Worm (Caenorhabditis elegans) whole organism, L1 larva: ENCODE data around the gene srxa-7.

Source experiments
- C16A3.4 ChIP-seq: fragments of 150-350 bp; optimal IDR thresholded peaks from 2 replicates; lab custom pipeline; 2014; ENCODE audit warnings: missing biosample characterization, missing genetic modification characterization
- F16B12.6 ChIP-seq: fragments of 150-350 bp; optimal IDR thresholded peaks from 2 replicates; lab custom pipeline; 2014; ENCODE audit warnings: missing biosample characterization, missing genetic modification characterization
- Y116A8C.19 ChIP-seq: sonication (generic microtip); optimal IDR thresholded peaks from 2 replicates; lab custom pipeline; 2016; ENCODE audit warnings: missing compliant biosample characterization, missing genetic modification characterization, borderline replicate concordance
- alr-1 ChIP-seq: fragments of 200-800 bp; sonication (Bioruptor generic); optimal IDR thresholded peaks from 2 replicates; lab custom pipeline; 2018; ENCODE audit warnings: borderline replicate concordance, mild to moderate bottlenecking, missing genetic modification characterization, missing compliant biosample characterization
- ama-1 ChIP-seq: fragments of 150-350 bp; optimal IDR thresholded peaks from 2 replicates; lab custom pipeline; 2014
- ceh-8 ChIP-seq: fragments of 200-800 bp; sonication (Bioruptor generic); optimal IDR thresholded peaks from 2 replicates; lab custom pipeline; 2018; ENCODE audit warnings: mild to moderate bottlenecking, missing genetic modification characterization, moderate library complexity, missing compliant biosample characterization
- ceh-88 ChIP-seq: fragments of 200-800 bp; sonication (Bioruptor generic); IDR thresholded peaks from 2 replicates; pipeline ENCODE4 v1.3.6; 2022; ENCODE audit warnings: missing genetic modification characterization, missing compliant biosample characterization
- ces-1 ChIP-seq: fragments of 150-350 bp; optimal IDR thresholded peaks from 2 replicates; lab custom pipeline; 2014; ENCODE audit warnings: missing biosample characterization, missing genetic modification reagents, missing genetic modification characterization
- efl-1 ChIP-seq, 4 experiments: fragments of 150-350 bp; optimal IDR thresholded peaks in 3 of 4; peaks in 1 of 4; 1 replicate in 1 of 4; 2 replicates in 3 of 4; lab custom pipeline; 2014; ENCODE audit warnings: missing biosample characterization in 2 of 4, missing genetic modification characterization in 2 of 4, missing genetic modification reagents in 2 of 4
- elt-3 ChIP-seq, 6 experiments: fragments of 150-350 bp in 1 of 6; sonication (generic microtip); optimal IDR thresholded peaks; 2 replicates each; lab custom pipeline; 2017 to 2018; ENCODE audit warnings: missing biosample characterization in 6 of 6, missing genetic modification characterization in 6 of 6, inconsistent platforms in 1 of 6
- ets-5 ChIP-seq: fragments of 200-800 bp; sonication (Bioruptor generic); IDR thresholded peaks from 2 replicates; pipeline ENCODE4 v1.3.6; 2022; ENCODE audit warnings: missing genetic modification characterization, missing compliant biosample characterization
- fkh-10 ChIP-seq: sonication (generic microtip); optimal IDR thresholded peaks from 2 replicates; lab custom pipeline; 2017; ENCODE audit warnings: missing biosample characterization, missing genetic modification reagents, missing genetic modification characterization
- fkh-4 ChIP-seq: sonication (generic microtip); optimal IDR thresholded peaks from 2 replicates; lab custom pipeline; 2016; ENCODE audit warnings: missing compliant biosample characterization, missing genetic modification characterization, borderline replicate concordance
- fos-1 ChIP-seq: fragments of 150-350 bp; optimal IDR thresholded peaks from 2 replicates; lab custom pipeline; 2014; ENCODE audit warnings: missing biosample characterization, missing genetic modification characterization
- grh-1 ChIP-seq: fragments of 200-800 bp; sonication (Bioruptor generic); IDR thresholded peaks from 2 replicates; pipeline ENCODE4 v1.3.6; 2022; ENCODE audit warnings: missing genetic modification reagents, missing genetic modification characterization, missing compliant biosample characterization
- hlh-4 ChIP-seq: sonication (generic microtip); optimal IDR thresholded peaks from 2 replicates; lab custom pipeline; 2016; ENCODE audit warnings: mild to moderate bottlenecking, missing genetic modification characterization, missing compliant biosample characterization
- isw-1 ChIP-seq: fragments of 200-800 bp; sonication (Bioruptor generic); IDR thresholded peaks from 2 replicates; pipeline ENCODE4 v1.3.6; 2022; ENCODE audit warnings: missing genetic modification characterization, missing compliant biosample characterization
- lin-13 ChIP-seq: fragments of 150-350 bp; optimal IDR thresholded peaks from 2 replicates; lab custom pipeline; 2014; ENCODE audit warnings: missing biosample characterization, missing genetic modification reagents, missing genetic modification characterization
- lin-14 ChIP-seq: fragments of 200-800 bp; sonication (Bioruptor generic); optimal IDR thresholded peaks from 2 replicates; lab custom pipeline; 2018; ENCODE audit warnings: mild to moderate bottlenecking, missing genetic modification characterization, moderate library complexity, missing compliant biosample characterization
- lin-15B ChIP-seq: fragments of 150-350 bp; sonication (generic microtip); optimal IDR thresholded peaks from 3 replicates; lab custom pipeline; 2014; ENCODE audit warnings: missing biosample characterization, missing genetic modification characterization
- lin-35 ChIP-seq, 2 experiments: fragments of 150-350 bp; optimal IDR thresholded peaks; 2 replicates each; lab custom pipeline; 2014; ENCODE audit warnings: missing biosample characterization in 2 of 2, missing genetic modification characterization in 2 of 2, missing genetic modification reagents in 2 of 2
- lir-3 ChIP-seq: sonication (generic microtip); optimal IDR thresholded peaks from 2 replicates; lab custom pipeline; 2016; ENCODE audit warnings: mild to moderate bottlenecking, missing genetic modification characterization, moderate library complexity, missing compliant biosample characterization; ENCODE audit not compliant: poor library complexity
- mef-2 ChIP-seq: fragments of 150-350 bp; optimal IDR thresholded peaks from 2 replicates; lab custom pipeline; 2014; ENCODE audit warnings: missing biosample characterization, missing genetic modification characterization
- nhr-12 ChIP-seq: sonication (generic microtip); optimal IDR thresholded peaks from 2 replicates; lab custom pipeline; 2017; ENCODE audit warnings: missing biosample characterization, missing genetic modification characterization
- nhr-19 ChIP-seq: fragments of 200-800 bp; sonication (Bioruptor generic); conservative IDR thresholded peaks from 2 replicates; pipeline ENCODE4 v1.3.6; 2022; ENCODE audit warnings: missing genetic modification characterization, missing compliant biosample characterization
- nhr-237 ChIP-seq: fragments of 150-350 bp; optimal IDR thresholded peaks from 2 replicates; lab custom pipeline; 2014; ENCODE audit warnings: missing biosample characterization, missing genetic modification characterization
- nhr-71 ChIP-seq: sonication (generic microtip); optimal IDR thresholded peaks from 2 replicates; lab custom pipeline; 2016; ENCODE audit warnings: mild to moderate bottlenecking, missing genetic modification characterization, moderate library complexity, missing compliant biosample characterization
- nhr-76 ChIP-seq: sonication (generic microtip); optimal IDR thresholded peaks from 2 replicates; lab custom pipeline; 2017; ENCODE audit warnings: missing biosample characterization, missing genetic modification characterization
- nhr-77 ChIP-seq: fragments of 150-350 bp; optimal IDR thresholded peaks from 2 replicates; lab custom pipeline; 2014; ENCODE audit warnings: missing biosample characterization, missing genetic modification characterization
- pag-3 ChIP-seq: sonication (generic microtip); optimal IDR thresholded peaks from 2 replicates; lab custom pipeline; 2017; ENCODE audit warnings: missing genetic modification characterization, mild to moderate bottlenecking, missing compliant biosample characterization, antibody characterized with exemption, borderline replicate concordance; ENCODE audit not compliant: insufficient read depth
- pqm-1 ChIP-seq: sonication (generic microtip); optimal IDR thresholded peaks from 3 replicates; lab custom pipeline; 2017; ENCODE audit warnings: missing biosample characterization, missing genetic modification characterization
- rnt-1 ChIP-seq: sonication (generic microtip); optimal IDR thresholded peaks from 2 replicates; lab custom pipeline; 2016; ENCODE audit warnings: mild to moderate bottlenecking, missing genetic modification characterization, moderate library complexity, missing compliant biosample characterization
- skn-1 ChIP-seq: fragments of 150-350 bp; optimal IDR thresholded peaks from 2 replicates; lab custom pipeline; 2014; ENCODE audit warnings: missing biosample characterization, missing genetic modification characterization
- unc-130 ChIP-seq: fragments of 150-350 bp; optimal IDR thresholded peaks from 2 replicates; lab custom pipeline; 2017; ENCODE audit warnings: missing biosample characterization, missing genetic modification characterization, inconsistent platforms
- unc-62 ChIP-seq: fragments of 150-350 bp; optimal IDR thresholded peaks from 2 replicates; lab custom pipeline; 2014; ENCODE audit warnings: missing biosample characterization, missing genetic modification reagents, missing genetic modification characterization
- xbp-1 ChIP-seq: sonication (generic microtip); optimal IDR thresholded peaks from 2 replicates; lab custom pipeline; 2016; ENCODE audit warnings: missing genetic modification characterization, missing compliant biosample characterization
- zag-1 ChIP-seq: fragments of 150-350 bp; optimal IDR thresholded peaks from 2 replicates; lab custom pipeline; 2014; ENCODE audit warnings: missing biosample characterization, missing genetic modification characterization
- ztf-11 ChIP-seq, 2 experiments: sonication (generic microtip); optimal IDR thresholded peaks; 2 replicates each; lab custom pipeline; 2016 to 2017; ENCODE audit warnings: missing genetic modification characterization in 2 of 2, missing biosample characterization in 1 of 2, missing compliant biosample characterization in 1 of 2

Gene srxa-7

ce11 chrV:16307253-16307652 is at the start of gene srxa-7:
TSS of gene srxa-7 (plus strand) at chrV:16307553.
- TF ChIP-seq pqm-1 (tag; lab: Kevin White, UChicago) (no peak), C16A3.4 (tag; lab: Kevin White, UChicago) (no peak), lin-35 (GFP tag; optimal IDR thresholded peaks at IDR 0.05; lab: Kevin White, UChicago) (no peak), ztf-11 (tag; optimal IDR thresholded peaks at IDR 0.05; lab: Kevin White, UChicago) (no peak)

DNA sequence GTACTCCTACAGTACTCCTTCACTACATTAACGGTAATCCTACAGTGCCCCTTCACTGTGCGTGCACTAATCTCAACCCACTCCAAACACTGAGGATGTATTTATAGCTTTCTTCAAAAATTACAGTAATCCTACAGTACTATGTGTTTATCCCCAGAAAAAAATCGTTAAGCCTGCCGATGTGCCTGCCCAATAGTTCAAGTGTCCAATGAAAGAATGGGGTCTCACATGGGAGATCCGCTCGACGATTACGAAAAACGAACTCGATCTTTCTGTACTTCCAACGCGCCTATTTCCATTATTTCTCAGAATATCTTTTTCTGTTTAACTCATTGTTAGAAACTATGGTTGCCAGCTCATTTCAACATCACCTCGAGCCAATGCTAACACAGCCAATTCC is 49.2 kb upstream of the srxa-7 start, which contains the start of gene nhr-218:
Gene nhr-218, plus strand, starts transcription at position 301 of the 400 bp plus-strand sequence.
- no peak for TF ChIP-seq nhr-71
- TF ChIP-seq efl-1 (optimal IDR thresholded peaks at IDR 0.05; lab: Kevin White, UChicago), result no peak
- TF ChIP-seq efl-1 (GFP tag; optimal IDR thresholded peaks at IDR 0.05 in 1 of 2; lab: Kevin White, UChicago), result no peak
- TF ChIP-seq grh-1 (GFP tag; lab: Robert Waterston, UW), result no peak
- TF ChIP-seq lir-3 (tag; lab: Kevin White, UChicago), result no peak
- no peak for TF ChIP-seq nhr-237 (tag; lab: Kevin White, UChicago)
- TF ChIP-seq isw-1, result no peak

ce11 chrV:16259684-16260083 is 47.7 kb upstream of the srxa-7 start, which contains the start of gene nhr-127:
TSS of gene nhr-127 (plus strand) at chrV:16259984.
- TF ChIP-seq rnt-1, result no peak
- TF ChIP-seq ces-1, result no peak
- no peak for TF ChIP-seq nhr-77 (tag; lab: Kevin White, UChicago)
- no peak for TF ChIP-seq unc-130
- TF ChIP-seq xbp-1, result no peak
- no peak for TF ChIP-seq pag-3 (tag; lab: Kevin White, UChicago)
- no peak for TF ChIP-seq efl-1 (optimal IDR thresholded peaks at IDR 0.05; lab: Kevin White, UChicago)
- no peak for TF ChIP-seq efl-1 (GFP tag; optimal IDR thresholded peaks at IDR 0.05 in 1 of 2; lab: Kevin White, UChicago)
- TF ChIP-seq skn-1, result no peak
- no peak for TF ChIP-seq ceh-8 (GFP tag; lab: Kevin White, UChicago)
- TF ChIP-seq lin-14 (GFP tag; lab: Kevin White, UChicago), result no peak
- TF ChIP-seq F16B12.6, result no peak
- no peak for TF ChIP-seq Y116A8C.19
- no peak for TF ChIP-seq unc-62
- no peak for TF ChIP-seq pqm-1 (tag; lab: Kevin White, UChicago)
- TF ChIP-seq nhr-12 (tag; lab: Kevin White, UChicago), result no peak
- no peak for TF ChIP-seq lin-15B (tag; lab: Kevin White, UChicago)
- TF ChIP-seq ama-1, result no peak
- no peak for TF ChIP-seq zag-1 (tag; lab: Kevin White, UChicago)
- no peak for TF ChIP-seq nhr-71
- TF ChIP-seq fkh-4 (tag; lab: Kevin White, UChicago), result no peak

DNA sequence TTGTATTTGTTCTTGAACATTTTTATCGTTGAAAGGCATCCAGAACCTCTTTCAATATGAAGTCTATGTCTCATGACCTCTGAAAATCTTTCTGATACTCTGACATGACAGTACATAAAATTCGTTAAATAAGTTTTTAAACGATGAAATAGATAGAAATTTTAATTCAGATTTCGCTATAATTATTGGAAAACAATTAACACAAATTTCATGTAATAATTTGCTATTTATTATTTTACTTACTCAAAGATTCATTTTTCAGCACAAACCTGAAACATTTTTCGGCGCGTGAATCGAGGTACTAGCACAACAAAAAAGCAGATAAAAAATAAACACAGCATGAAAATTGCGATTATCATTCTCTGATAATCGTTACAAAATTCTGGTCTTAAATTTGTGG is 40.8 kb upstream of the srxa-7 start, which contains the start of gene T13F3.4:
Gene T13F3.4, minus strand, starts transcription at position 101 of the 400 bp plus-strand sequence.
- TF ChIP-seq alr-1 (tag; lab: Kevin White, UChicago), result no peak
- TF ChIP-seq nhr-76 (tag; lab: Kevin White, UChicago), result no peak
- no peak for TF ChIP-seq unc-62
- TF ChIP-seq nhr-19 (GFP tag; lab: Robert Waterston, UW), result no peak
- no peak for TF ChIP-seq mef-2

DNA sequence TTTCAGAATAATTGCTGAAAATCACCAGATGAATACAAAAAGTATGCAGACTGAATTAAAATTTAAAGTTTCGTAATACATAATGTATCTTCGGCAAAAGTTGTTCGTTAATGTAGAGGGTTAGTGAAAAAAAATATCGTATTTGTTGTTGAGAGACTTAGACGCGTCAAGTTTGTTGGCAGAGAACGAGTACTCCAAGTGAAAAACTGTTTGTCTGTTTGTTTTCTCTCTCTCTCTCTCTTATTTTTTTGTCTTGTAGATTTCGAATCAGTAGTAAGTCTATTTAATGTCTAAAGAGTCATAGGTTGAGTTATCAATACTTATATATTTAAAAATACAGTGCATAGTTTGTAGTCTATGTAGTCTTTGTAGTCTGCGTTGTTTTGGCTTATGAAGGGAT is 37.8 kb upstream of the srxa-7 start, which contains the start of the genes fbxa-2 and T13F3.8:
Gene fbxa-2, minus strand, starts transcription at position 101 of the 400 bp plus-strand sequence.
Gene T13F3.8, plus strand, starts transcription at position 245 of the 400 bp plus-strand sequence.
- TF ChIP-seq ets-5 (GFP tag; lab: Robert Waterston, UW) (no peak), fos-1 (tag; lab: Kevin White, UChicago) (no peak), elt-3 (tag; optimal IDR thresholded peaks at IDR 0.05; lab: Kevin White, UChicago) (no peak), hlh-4 (tag; lab: Kevin White, UChicago) (no peak), nhr-19 (GFP tag; lab: Robert Waterston, UW) (no peak), Y116A8C.19 (no peak), fkh-10 (GFP tag; lab: Kevin White, UChicago) (no peak), xbp-1 (no peak), ceh-88 (GFP tag; lab: Robert Waterston, UW) (no peak), lin-13 (GFP tag; lab: Kevin White, UChicago) (no peak)
